Worm (Caenorhabditis elegans): ENCODE data around the gene C14A4.6.

C14A4.6 gene

ce11 chrII:10569498-10569897, 25.1 kb downstream of the C14A4.6 start:
- TF ChIP-seq W03F9.2 (tag; optimal IDR thresholded peaks at IDR 0.05), result no peak
- TF ChIP-seq him-1 (tag; optimal IDR thresholded peaks at IDR 0.05), result no peak
- no peak for TF ChIP-seq dao-5 (tag; optimal IDR thresholded peaks at IDR 0.05)

ce11 chrII:10566458-10566857, 28.1 kb downstream of the C14A4.6 start:
- TF ChIP-seq dao-5 (tag; optimal IDR thresholded peaks at IDR 0.05), result no peak
- TF ChIP-seq him-1 (tag; optimal IDR thresholded peaks at IDR 0.05), result no peak
- TF ChIP-seq W03F9.2 (tag; optimal IDR thresholded peaks at IDR 0.05), result no peak

- no peak for TF ChIP-seq W03F9.2 (tag; optimal IDR thresholded peaks at IDR 0.05)
- TF ChIP-seq dao-5 (tag; optimal IDR thresholded peaks at IDR 0.05), result no peak
- TF ChIP-seq him-1 (tag; optimal IDR thresholded peaks at IDR 0.05), result no peak
Measured at ce11 chrII:10564578-10564977, 30.0 kb downstream of the C14A4.6 start, which contains the start of the genes C06A1.6 and C06A1.7. Gene C06A1.6 (minus strand): TSS chrII:10564678. Gene C06A1.7 (plus strand): TSS chrII:10564891.

- TF ChIP-seq him-1 (tag; optimal IDR thresholded peaks at IDR 0.05), result peak; percentile 100
- peak; percentile 80 for TF ChIP-seq dao-5 (tag; optimal IDR thresholded peaks at IDR 0.05)
- TF ChIP-seq W03F9.2 (tag; optimal IDR thresholded peaks at IDR 0.05), result peak; percentile 99
Measured at ce11 chrII:10563368-10563767, 31.2 kb downstream of the C14A4.6 start, which contains the start of gene cdc-48.1. Gene cdc-48.1 (minus strand): TSS chrII:10563407.

ce11 chrII:10559671-10560184, 34.8 kb downstream of the C14A4.6 start:
- TF ChIP-seq him-1 (tag; optimal IDR thresholded peaks at IDR 0.05) (no peak), dao-5 (tag; optimal IDR thresholded peaks at IDR 0.05) (no peak), W03F9.2 (tag; optimal IDR thresholded peaks at IDR 0.05) (no peak)

ce11 chrII:10558962-10559415, 35.6 kb downstream of the C14A4.6 start:
- TF ChIP-seq W03F9.2 (tag; optimal IDR thresholded peaks at IDR 0.05), result no peak
- no peak for TF ChIP-seq him-1 (tag; optimal IDR thresholded peaks at IDR 0.05)
- no peak for TF ChIP-seq dao-5 (tag; optimal IDR thresholded peaks at IDR 0.05)

ce11 chrII:10558345-10558744, 36.2 kb downstream of the C14A4.6 start:
- TF ChIP-seq W03F9.2 (tag; optimal IDR thresholded peaks at IDR 0.05) (no peak), dao-5 (tag; optimal IDR thresholded peaks at IDR 0.05) (no peak)

- TF ChIP-seq dao-5 (tag; optimal IDR thresholded peaks at IDR 0.05) (no peak), him-1 (tag; optimal IDR thresholded peaks at IDR 0.05) (no peak), W03F9.2 (tag; optimal IDR thresholded peaks at IDR 0.05) (no peak)
Measured at ce11 chrII:10557206-10557574, 37.4 kb downstream of the C14A4.6 start.

ce11 chrII:10556550-10557205, 37.9 kb downstream of the C14A4.6 start:
- no peak for TF ChIP-seq him-1 (tag; optimal IDR thresholded peaks at IDR 0.05)
- TF ChIP-seq dao-5 (tag; optimal IDR thresholded peaks at IDR 0.05), result no peak
- TF ChIP-seq W03F9.2 (tag; optimal IDR thresholded peaks at IDR 0.05), result no peak

ce11 chrII:10555484-10556075, 39.0 kb downstream of the C14A4.6 start:
- no peak for TF ChIP-seq him-1 (tag; optimal IDR thresholded peaks at IDR 0.05)
- no peak for TF ChIP-seq W03F9.2 (tag; optimal IDR thresholded peaks at IDR 0.05)
- no peak for TF ChIP-seq dao-5 (tag; optimal IDR thresholded peaks at IDR 0.05)

- TF ChIP-seq W03F9.2 (tag; optimal IDR thresholded peaks at IDR 0.05) (no peak), him-1 (tag; optimal IDR thresholded peaks at IDR 0.05) (no peak), dao-5 (tag; optimal IDR thresholded peaks at IDR 0.05) (no peak)
Measured at ce11 chrII:10554972-10555371, 39.6 kb downstream of the C14A4.6 start, which contains the start of gene mnk-1. Gene mnk-1 (minus strand): TSS chrII:10555044.

- no peak for TF ChIP-seq W03F9.2 (tag; optimal IDR thresholded peaks at IDR 0.05)
- no peak for TF ChIP-seq dao-5 (tag; optimal IDR thresholded peaks at IDR 0.05)
- no peak for TF ChIP-seq him-1 (tag; optimal IDR thresholded peaks at IDR 0.05)
Measured at ce11 chrII:10554046-10554399, 40.6 kb downstream of the C14A4.6 start.

ce11 chrII:10553377-10554045, 41.1 kb downstream of the C14A4.6 start:
- no peak for TF ChIP-seq W03F9.2 (tag; optimal IDR thresholded peaks at IDR 0.05)
- TF ChIP-seq him-1 (tag; optimal IDR thresholded peaks at IDR 0.05), result no peak
